Worm (Caenorhabditis elegans): ENCODE measurements around the gene F58B4.2.

DNA sequence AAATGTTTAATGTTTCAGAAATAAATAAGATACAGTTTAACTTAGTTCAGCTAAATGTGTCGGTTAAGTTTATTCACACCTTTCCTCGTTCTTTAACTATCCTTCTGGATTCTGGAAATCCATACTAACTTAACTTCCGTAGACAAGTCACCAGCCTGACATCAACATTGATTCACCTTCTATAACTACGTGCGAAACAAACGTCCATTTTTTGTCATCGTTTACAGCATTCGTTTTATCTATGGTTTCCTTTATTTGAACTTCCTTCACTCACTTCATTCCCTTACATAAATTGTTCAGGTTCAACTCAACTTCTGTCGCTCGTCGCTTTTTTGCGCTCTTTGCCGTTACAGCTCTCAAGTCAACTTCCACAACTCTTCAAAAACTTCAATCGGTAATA is 22.9 kb upstream of the F58B4.2 start, which contains the start of gene F17C11.26:
- TF ChIP-seq snpc-4 (tag; optimal IDR thresholded peaks at IDR 0.05) (no peak), nhr-237 (tag; optimal IDR thresholded peaks at IDR 0.05) (no peak), pha-4 (tag; optimal IDR thresholded peaks at IDR 0.05) (no peak), ZK546.5 (tag; optimal IDR thresholded peaks at IDR 0.05) (no peak), ama-1 (optimal IDR thresholded peaks at IDR 0.05) (no peak), nhr-12 (tag; optimal IDR thresholded peaks at IDR 0.05) (no peak), nhr-11 (tag; optimal IDR thresholded peaks at IDR 0.05) (no peak), tbx-2 (tag; optimal IDR thresholded peaks at IDR 0.05) (no peak), pqm-1 (tag; optimal IDR thresholded peaks at IDR 0.05) (no peak), nhr-25 (tag; optimal IDR thresholded peaks at IDR 0.05) (no peak), nhr-23 (tag; optimal IDR thresholded peaks at IDR 0.05) (no peak)
